Worm (Caenorhabditis elegans) whole organism, early embryonic: Measurements from ENCODE around the gene glt-1.

Experiments used
- B0310.2 ChIP-seq: sonication (generic microtip); optimal IDR thresholded peaks from 2 replicates; lab custom pipeline; 2016; ENCODE audit warnings: mild to moderate bottlenecking, missing genetic modification characterization, missing compliant biosample characterization
- F13C5.2 ChIP-seq: sonication (generic microtip); optimal IDR thresholded peaks from 2 replicates; lab custom pipeline; 2017; ENCODE audit warnings: mild to moderate bottlenecking, missing genetic modification characterization, inconsistent platforms, missing compliant biosample characterization
- aly-1 ChIP-seq: sonication (generic microtip); optimal IDR thresholded peaks from 2 replicates; lab custom pipeline; 2016; ENCODE audit warnings: missing genetic modification characterization, missing compliant biosample characterization
- ama-1 ChIP-seq: fragments of 150-350 bp; optimal IDR thresholded peaks from 2 replicates; lab custom pipeline; 2014
- ceh-13 ChIP-seq: fragments of 200-800 bp; sonication (Bioruptor generic); optimal IDR thresholded peaks from 2 replicates; lab custom pipeline; 2018; ENCODE audit warnings: mild to moderate bottlenecking, missing genetic modification characterization, missing compliant biosample characterization
- ceh-36 ChIP-seq: sonication (generic microtip); optimal IDR thresholded peaks from 2 replicates; lab custom pipeline; 2016; ENCODE audit warnings: missing genetic modification characterization, inconsistent platforms, missing compliant biosample characterization
- ets-7 ChIP-seq: sonication (generic microtip); optimal IDR thresholded peaks from 2 replicates; lab custom pipeline; 2016; ENCODE audit warnings: missing genotype, missing genetic modification characterization, missing compliant biosample characterization
- flt-1 ChIP-seq: fragments of 200-800 bp; sonication (Bioruptor generic); IDR thresholded peaks from 2 replicates; pipeline ENCODE4 v1.3.6; 2022; ENCODE audit warnings: missing genetic modification characterization, missing compliant biosample characterization
- hmbx-1 ChIP-seq: sonication (generic microtip); optimal IDR thresholded peaks from 2 replicates; lab custom pipeline; 2016; ENCODE audit warnings: mild to moderate bottlenecking, missing genetic modification characterization, missing compliant biosample characterization
- hmg-4 ChIP-seq: fragments of 200-800 bp; sonication (Bioruptor generic); optimal IDR thresholded peaks from 2 replicates; lab custom pipeline; 2018; ENCODE audit warnings: mild to moderate bottlenecking, missing genetic modification characterization, missing compliant biosample characterization
- hnd-1 ChIP-seq: sonication (generic microtip); optimal IDR thresholded peaks from 2 replicates; lab custom pipeline; 2016; ENCODE audit warnings: missing genetic modification characterization, missing compliant biosample characterization
- pes-1 ChIP-seq: fragments of 200-800 bp; sonication (Bioruptor generic); IDR thresholded peaks from 2 replicates; pipeline ENCODE4 v1.3.6; 2022; ENCODE audit warnings: missing genetic modification reagents, missing genetic modification characterization, missing compliant biosample characterization
- scrt-1 ChIP-seq: fragments of 200-800 bp; sonication (Bioruptor generic); IDR thresholded peaks from 2 replicates; pipeline ENCODE4 v1.3.6; 2022; ENCODE audit warnings: missing genetic modification characterization, missing compliant biosample characterization
- sea-1 ChIP-seq: fragments of 200-800 bp; sonication (Bioruptor generic); conservative IDR thresholded peaks from 2 replicates; pipeline ENCODE4 v1.3.6; 2022; ENCODE audit warnings: missing genetic modification characterization, missing compliant biosample characterization
- tbx-11 ChIP-seq: fragments of 200-800 bp; sonication (Bioruptor generic); IDR thresholded peaks from 2 replicates; pipeline ENCODE4 v1.3.6; 2022; ENCODE audit warnings: missing genetic modification characterization, missing compliant biosample characterization
- tbx-37 ChIP-seq: fragments of 200-800 bp; sonication (Bioruptor generic); conservative IDR thresholded peaks from 2 replicates; pipeline ENCODE4 v1.3.6; 2022; ENCODE audit warnings: missing genetic modification reagents, missing genetic modification characterization, missing compliant biosample characterization
- tra-4 ChIP-seq: sonication (generic microtip); optimal IDR thresholded peaks from 2 replicates; lab custom pipeline; 2017; ENCODE audit warnings: missing genetic modification characterization, missing compliant biosample characterization

glt-1 gene

DNA sequence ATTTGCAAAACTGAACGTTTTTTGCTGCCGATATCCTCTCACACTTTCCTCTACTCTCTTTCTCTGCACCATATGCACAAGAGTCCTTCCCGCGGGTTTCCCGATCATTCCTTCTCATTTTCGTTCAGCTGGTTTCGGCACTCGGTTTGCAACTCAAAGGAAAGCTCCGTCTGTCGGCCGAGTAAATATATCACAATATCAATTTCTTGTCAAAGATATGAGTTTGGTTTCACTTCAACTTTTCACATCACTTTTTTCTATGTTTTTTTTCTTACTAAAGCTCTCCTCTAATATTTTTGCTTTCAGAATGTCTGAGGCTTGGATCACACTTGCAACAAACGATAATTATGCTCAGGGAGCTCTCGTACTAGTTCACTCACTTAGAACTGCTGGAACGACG lies 41.5 kb downstream of the glt-1 start, which contains the start of gene gyg-1:
gyg-1 (plus strand) TSS at position 301 of the 400 bp plus-strand sequence.
- no peak for TF ChIP-seq hmbx-1 (tag; lab: Kevin White, UChicago)
- no peak for TF ChIP-seq flt-1 (GFP tag; lab: Robert Waterston, UW)
- TF ChIP-seq tra-4 (tag; lab: Kevin White, UChicago): no peak
- no peak for TF ChIP-seq sea-1 (GFP tag; lab: Robert Waterston, UW)
- TF ChIP-seq ets-7: no peak
- TF ChIP-seq F13C5.2 (tag; lab: Kevin White, UChicago): no peak
- no peak for TF ChIP-seq hnd-1 (tag; lab: Kevin White, UChicago)
- no peak for TF ChIP-seq tbx-37 (GFP tag; lab: Robert Waterston, UW)
- TF ChIP-seq B0310.2 (tag; lab: Kevin White, UChicago): no peak

DNA sequence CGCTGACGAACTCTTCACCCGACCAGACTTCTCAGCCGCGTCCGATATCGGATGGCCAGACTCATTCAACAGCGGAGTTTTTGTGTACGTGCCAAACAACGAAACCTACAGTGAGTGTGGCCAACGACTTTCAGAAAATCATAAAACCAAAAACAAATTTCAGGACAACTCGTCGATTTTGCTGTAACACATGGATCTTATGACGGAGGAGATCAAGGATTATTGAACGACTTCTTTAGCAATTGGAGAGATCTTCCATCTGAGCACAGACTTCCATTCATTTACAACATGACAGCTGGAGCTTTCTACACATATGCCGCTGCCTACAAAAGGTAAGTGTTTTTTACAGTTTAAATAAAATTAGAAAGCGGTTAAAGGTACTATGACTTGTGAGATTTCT lies 42.2 kb downstream of the glt-1 start:
- TF ChIP-seq B0310.2 (tag; lab: Kevin White, UChicago): no peak
- TF ChIP-seq tbx-11 (GFP tag; lab: Robert Waterston, UW): no peak
- TF ChIP-seq hmbx-1 (tag; lab: Kevin White, UChicago): no peak
- no peak for TF ChIP-seq tbx-37 (GFP tag; lab: Robert Waterston, UW)
- no peak for TF ChIP-seq ceh-36 (tag; lab: Kevin White, UChicago)
- no peak for TF ChIP-seq scrt-1 (GFP tag; lab: Robert Waterston, UW)
- no peak for TF ChIP-seq hnd-1 (tag; lab: Kevin White, UChicago)
- TF ChIP-seq tra-4 (tag; lab: Kevin White, UChicago): no peak
- no peak for TF ChIP-seq ets-7
- TF ChIP-seq sea-1 (GFP tag; lab: Robert Waterston, UW): no peak
- TF ChIP-seq aly-1 (tag; lab: Kevin White, UChicago): no peak
- TF ChIP-seq flt-1 (GFP tag; lab: Robert Waterston, UW): no peak
- no peak for TF ChIP-seq pes-1 (GFP tag; lab: Robert Waterston, UW)
- TF ChIP-seq F13C5.2 (tag; lab: Kevin White, UChicago): no peak
- TF ChIP-seq ceh-13: no peak

DNA sequence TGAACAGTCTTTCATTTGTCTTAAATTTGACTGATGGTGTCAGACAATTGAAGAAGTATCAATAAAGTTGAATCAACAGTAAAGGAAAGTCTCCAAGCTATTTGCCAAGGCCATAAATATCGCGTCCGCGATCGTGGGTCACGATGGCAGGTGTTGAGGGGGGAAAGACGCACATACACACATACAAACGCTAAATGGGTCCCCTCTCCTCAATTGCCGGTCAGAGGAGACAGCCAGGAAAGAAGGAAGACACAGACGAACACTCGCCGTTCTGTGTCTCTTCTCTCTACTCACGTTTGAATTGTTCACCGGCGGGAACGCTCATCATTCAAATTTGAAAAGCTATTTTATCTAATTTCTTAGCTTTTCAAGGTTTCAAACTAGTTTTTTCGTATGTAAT lies 45.0 kb downstream of the glt-1 start:
- TF ChIP-seq ceh-36 (tag; lab: Kevin White, UChicago): no peak
- no peak for TF ChIP-seq aly-1 (tag; lab: Kevin White, UChicago)
- no peak for TF ChIP-seq ceh-13
- no peak for TF ChIP-seq flt-1 (GFP tag; lab: Robert Waterston, UW)
- TF ChIP-seq tra-4 (tag; lab: Kevin White, UChicago): no peak
- no peak for TF ChIP-seq pes-1 (GFP tag; lab: Robert Waterston, UW)
- TF ChIP-seq tbx-11 (GFP tag; lab: Robert Waterston, UW): no peak
- TF ChIP-seq hnd-1 (tag; lab: Kevin White, UChicago): no peak
- no peak for TF ChIP-seq hmg-4 (GFP tag; lab: Kevin White, UChicago)
- TF ChIP-seq ets-7: no peak
- TF ChIP-seq scrt-1 (GFP tag; lab: Robert Waterston, UW): no peak
- TF ChIP-seq F13C5.2 (tag; lab: Kevin White, UChicago): no peak
- no peak for TF ChIP-seq ama-1 (lab: Kevin White, UChicago)

DNA sequence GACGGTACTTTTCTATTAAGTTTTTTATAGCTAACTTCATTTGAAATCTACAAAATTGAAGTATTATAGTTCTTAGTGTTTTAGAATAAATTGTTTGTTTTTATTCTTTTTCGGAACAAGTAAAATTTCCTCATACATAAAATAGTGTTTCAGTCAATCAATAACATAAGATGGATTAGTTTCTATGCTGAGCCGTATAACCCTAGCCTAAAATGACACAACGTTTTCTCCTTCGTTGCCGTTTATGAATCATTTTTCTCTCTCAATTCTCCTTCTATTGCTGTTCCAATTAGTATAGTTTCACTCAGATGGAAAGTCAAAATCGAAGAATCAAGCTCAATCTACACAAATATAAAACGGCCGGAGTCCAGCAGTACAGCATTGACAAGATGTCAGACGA lies 46.4 kb downstream of the glt-1 start, which contains the start of gene rgs-7:
rgs-7 (plus strand) TSS at position 301 of the 400 bp plus-strand sequence.
- no peak for TF ChIP-seq hmg-4 (GFP tag; lab: Kevin White, UChicago)
- TF ChIP-seq tra-4 (tag; lab: Kevin White, UChicago): no peak
- no peak for TF ChIP-seq tbx-11 (GFP tag; lab: Robert Waterston, UW)
- no peak for TF ChIP-seq aly-1 (tag; lab: Kevin White, UChicago)
- no peak for TF ChIP-seq B0310.2 (tag; lab: Kevin White, UChicago)
- TF ChIP-seq scrt-1 (GFP tag; lab: Robert Waterston, UW): no peak
- TF ChIP-seq ceh-13: no peak
- no peak for TF ChIP-seq ets-7
- TF ChIP-seq hnd-1 (tag; lab: Kevin White, UChicago): no peak
- TF ChIP-seq ama-1 (lab: Kevin White, UChicago): no peak
- no peak for TF ChIP-seq tbx-37 (GFP tag; lab: Robert Waterston, UW)
- no peak for TF ChIP-seq pes-1 (GFP tag; lab: Robert Waterston, UW)
- TF ChIP-seq hmbx-1 (tag; lab: Kevin White, UChicago): no peak
- no peak for TF ChIP-seq flt-1 (GFP tag; lab: Robert Waterston, UW)
- TF ChIP-seq ceh-36 (tag; lab: Kevin White, UChicago): no peak

DNA sequence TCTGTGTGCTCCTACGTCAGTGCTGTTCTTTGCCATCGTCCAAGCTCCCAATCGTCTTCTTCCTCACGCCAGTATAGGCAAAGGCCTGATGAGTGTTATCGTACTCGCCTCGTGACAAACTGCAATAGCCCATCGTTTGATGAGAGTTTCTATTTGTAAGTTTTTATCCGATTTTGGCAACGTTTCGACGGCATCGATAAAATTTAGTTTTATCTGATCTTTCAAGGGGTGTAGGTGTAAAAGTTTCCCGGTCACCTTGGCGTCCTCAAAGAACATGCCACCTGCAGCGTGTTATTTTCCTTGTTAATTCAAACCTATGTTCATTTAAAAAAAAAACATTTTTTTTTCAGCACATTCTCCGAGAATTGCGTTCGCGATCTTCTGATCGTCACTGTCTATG lies 51.3 kb downstream of the glt-1 start:
- TF ChIP-seq tbx-37 (GFP tag; lab: Robert Waterston, UW) (no peak), ceh-13 (no peak), F13C5.2 (tag; lab: Kevin White, UChicago) (no peak), hmbx-1 (tag; lab: Kevin White, UChicago) (no peak), hnd-1 (tag; lab: Kevin White, UChicago) (no peak), aly-1 (tag; lab: Kevin White, UChicago) (no peak), ets-7 (no peak), flt-1 (GFP tag; lab: Robert Waterston, UW) (no peak), tra-4 (tag; lab: Kevin White, UChicago) (no peak), tbx-11 (GFP tag; lab: Robert Waterston, UW) (no peak), sea-1 (GFP tag; lab: Robert Waterston, UW) (no peak), scrt-1 (GFP tag; lab: Robert Waterston, UW) (no peak)

DNA sequence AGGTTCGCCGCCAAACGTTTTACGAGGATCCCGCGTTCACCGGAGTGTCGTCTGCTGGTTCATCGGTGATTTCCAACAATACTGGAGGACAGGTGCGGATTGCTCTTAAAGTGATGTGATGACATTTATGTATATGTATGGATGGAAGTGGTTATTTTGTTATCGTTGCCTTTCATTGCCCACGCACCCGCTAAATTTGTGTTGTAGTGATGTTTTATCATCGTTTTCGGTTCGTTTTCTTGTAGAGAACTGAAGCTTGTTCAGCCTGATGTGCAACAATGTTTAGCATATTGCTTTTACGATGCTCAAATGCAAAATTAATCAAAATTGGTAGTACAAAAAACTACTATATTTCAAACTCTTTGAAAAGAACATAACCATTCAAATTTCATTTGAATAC lies 52.0 kb downstream of the glt-1 start:
- TF ChIP-seq hmg-4 (GFP tag; lab: Kevin White, UChicago) (no peak), ama-1 (lab: Kevin White, UChicago) (no peak), scrt-1 (GFP tag; lab: Robert Waterston, UW) (no peak), hnd-1 (tag; lab: Kevin White, UChicago) (no peak), pes-1 (GFP tag; lab: Robert Waterston, UW) (no peak), flt-1 (GFP tag; lab: Robert Waterston, UW) (no peak), hmbx-1 (tag; lab: Kevin White, UChicago) (no peak), ceh-13 (no peak), aly-1 (tag; lab: Kevin White, UChicago) (no peak), ceh-36 (tag; lab: Kevin White, UChicago) (no peak), ets-7 (no peak)

DNA sequence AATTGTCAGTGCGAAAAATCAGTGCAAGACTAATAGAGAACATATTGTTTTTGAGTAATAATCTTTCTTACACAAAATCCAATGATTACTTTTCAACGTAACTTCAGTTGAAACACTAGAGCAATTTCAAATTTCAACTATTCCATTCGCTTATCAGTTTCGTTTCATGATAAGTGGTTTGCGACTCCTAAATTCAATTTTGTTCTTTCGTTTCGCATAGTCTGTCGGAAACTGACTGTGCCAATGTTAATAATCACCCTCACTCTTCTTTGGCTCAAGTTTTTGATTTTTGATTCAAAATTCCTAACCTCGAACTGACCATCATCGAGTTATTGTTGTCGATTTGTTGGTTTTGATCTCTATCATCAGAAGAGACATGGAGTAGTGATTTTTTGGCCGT lies 52.9 kb downstream of the glt-1 start:
- no peak for TF ChIP-seq tbx-11 (GFP tag; lab: Robert Waterston, UW)
- no peak for TF ChIP-seq hmbx-1 (tag; lab: Kevin White, UChicago)
- no peak for TF ChIP-seq hnd-1 (tag; lab: Kevin White, UChicago)
- TF ChIP-seq F13C5.2 (tag; lab: Kevin White, UChicago): no peak
- no peak for TF ChIP-seq pes-1 (GFP tag; lab: Robert Waterston, UW)
- no peak for TF ChIP-seq tbx-37 (GFP tag; lab: Robert Waterston, UW)
- TF ChIP-seq scrt-1 (GFP tag; lab: Robert Waterston, UW): no peak
- TF ChIP-seq B0310.2 (tag; lab: Kevin White, UChicago): no peak
- no peak for TF ChIP-seq tra-4 (tag; lab: Kevin White, UChicago)
- TF ChIP-seq flt-1 (GFP tag; lab: Robert Waterston, UW): no peak
- TF ChIP-seq ama-1 (lab: Kevin White, UChicago): no peak
- no peak for TF ChIP-seq hmg-4 (GFP tag; lab: Kevin White, UChicago)
- TF ChIP-seq sea-1 (GFP tag; lab: Robert Waterston, UW): no peak
- no peak for TF ChIP-seq ceh-13
- no peak for TF ChIP-seq ceh-36 (tag; lab: Kevin White, UChicago)
- TF ChIP-seq aly-1 (tag; lab: Kevin White, UChicago): no peak
- TF ChIP-seq ets-7: no peak
